Fruit fly (Drosophila melanogaster) whole organism, pupa: ENCODE results near the gene AstA-R1.

Source experiments
- CG8301 ChIP-seq: fragments of 200-800 bp; sonication (Bioruptor generic); optimal IDR thresholded peaks from 2 replicates; lab custom pipeline; 2018; ENCODE audit warnings: missing biosample characterization, mild to moderate bottlenecking, missing genetic modification characterization
- Snoo ChIP-seq: fragments of 200-800 bp; sonication (Bioruptor generic); optimal IDR thresholded peaks from 3 replicates; lab custom pipeline; 2017; ENCODE audit warnings: missing biosample characterization, mild to moderate bottlenecking, missing genetic modification characterization, inconsistent platforms
- gl ChIP-seq: fragments of 200-800 bp; sonication (Bioruptor generic); optimal IDR thresholded peaks from 2 replicates; lab custom pipeline; 2018; ENCODE audit warnings: missing biosample characterization, mild to moderate bottlenecking, missing genetic modification characterization

DNA sequence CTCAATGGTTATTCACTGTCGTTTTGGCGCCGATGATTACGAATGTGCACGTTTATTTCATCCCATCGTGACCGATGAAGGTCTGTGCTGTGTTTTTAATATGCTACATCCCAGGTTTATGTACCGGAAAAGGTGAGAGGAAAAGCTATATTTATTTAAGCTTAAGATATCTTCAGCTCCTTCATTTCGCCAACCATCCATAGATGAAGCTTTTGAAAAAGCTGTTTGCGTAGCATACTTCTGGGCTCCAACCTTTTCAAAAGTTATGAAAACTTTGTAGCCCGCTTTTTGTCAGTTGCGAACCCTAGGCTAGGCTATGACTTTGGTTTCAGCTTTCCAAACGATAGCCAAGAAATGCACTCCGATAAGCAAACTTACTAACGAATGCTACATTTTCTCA lies 4.1 kb upstream of the AstA-R1 start:
- no peak for TF ChIP-seq gl
- TF ChIP-seq Snoo (tag; lab: Kevin White, UChicago): no peak
- no peak for TF ChIP-seq CG8301 (tag; lab: Kevin White, UChicago)
